Worm (Caenorhabditis elegans) whole organism, early embryonic: ENCODE measurements around the gene elo-4.

Experiments used
- aly-1 ChIP-seq: sonication (generic microtip); optimal IDR thresholded peaks from 2 replicates; lab custom pipeline; 2016; ENCODE audit warnings: missing genetic modification characterization, missing compliant biosample characterization
- ama-1 ChIP-seq: fragments of 150-350 bp; optimal IDR thresholded peaks from 2 replicates; lab custom pipeline; 2014
- ceh-13 ChIP-seq: fragments of 200-800 bp; sonication (Bioruptor generic); optimal IDR thresholded peaks from 2 replicates; lab custom pipeline; 2018; ENCODE audit warnings: mild to moderate bottlenecking, missing genetic modification characterization, missing compliant biosample characterization
- ceh-36 ChIP-seq: sonication (generic microtip); optimal IDR thresholded peaks from 2 replicates; lab custom pipeline; 2016; ENCODE audit warnings: missing genetic modification characterization, inconsistent platforms, missing compliant biosample characterization
- ets-7 ChIP-seq: sonication (generic microtip); optimal IDR thresholded peaks from 2 replicates; lab custom pipeline; 2016; ENCODE audit warnings: missing genotype, missing genetic modification characterization, missing compliant biosample characterization
- flt-1 ChIP-seq: fragments of 200-800 bp; sonication (Bioruptor generic); IDR thresholded peaks from 2 replicates; pipeline ENCODE4 v1.3.6; 2022; ENCODE audit warnings: missing genetic modification characterization, missing compliant biosample characterization
- hmbx-1 ChIP-seq: sonication (generic microtip); optimal IDR thresholded peaks from 2 replicates; lab custom pipeline; 2016; ENCODE audit warnings: mild to moderate bottlenecking, missing genetic modification characterization, missing compliant biosample characterization
- hnd-1 ChIP-seq: sonication (generic microtip); optimal IDR thresholded peaks from 2 replicates; lab custom pipeline; 2016; ENCODE audit warnings: missing genetic modification characterization, missing compliant biosample characterization
- pes-1 ChIP-seq: fragments of 200-800 bp; sonication (Bioruptor generic); IDR thresholded peaks from 2 replicates; pipeline ENCODE4 v1.3.6; 2022; ENCODE audit warnings: missing genetic modification reagents, missing genetic modification characterization, missing compliant biosample characterization
- scrt-1 ChIP-seq: fragments of 200-800 bp; sonication (Bioruptor generic); IDR thresholded peaks from 2 replicates; pipeline ENCODE4 v1.3.6; 2022; ENCODE audit warnings: missing genetic modification characterization, missing compliant biosample characterization
- sea-1 ChIP-seq: fragments of 200-800 bp; sonication (Bioruptor generic); conservative IDR thresholded peaks from 2 replicates; pipeline ENCODE4 v1.3.6; 2022; ENCODE audit warnings: missing genetic modification characterization, missing compliant biosample characterization
- tbx-11 ChIP-seq: fragments of 200-800 bp; sonication (Bioruptor generic); IDR thresholded peaks from 2 replicates; pipeline ENCODE4 v1.3.6; 2022; ENCODE audit warnings: missing genetic modification characterization, missing compliant biosample characterization
- tbx-37 ChIP-seq: fragments of 200-800 bp; sonication (Bioruptor generic); conservative IDR thresholded peaks from 2 replicates; pipeline ENCODE4 v1.3.6; 2022; ENCODE audit warnings: missing genetic modification reagents, missing genetic modification characterization, missing compliant biosample characterization
- tra-4 ChIP-seq: sonication (generic microtip); optimal IDR thresholded peaks from 2 replicates; lab custom pipeline; 2017; ENCODE audit warnings: missing genetic modification characterization, missing compliant biosample characterization

- TF ChIP-seq flt-1 (GFP tag; lab: Robert Waterston, UW) (no peak), ets-7 (tag; lab: Kevin White, UChicago) (no peak), pes-1 (GFP tag; lab: Robert Waterston, UW) (no peak), hnd-1 (no peak), tbx-37 (GFP tag; lab: Robert Waterston, UW) (no peak), ama-1 (lab: Kevin White, UChicago) (no peak), hmbx-1 (tag; lab: Kevin White, UChicago) (no peak), ceh-13 (GFP tag; lab: Kevin White, UChicago) (no peak), scrt-1 (no peak), tbx-11 (GFP tag; lab: Robert Waterston, UW) (no peak), sea-1 (GFP tag; lab: Robert Waterston, UW) (no peak), aly-1 (tag; lab: Kevin White, UChicago) (no peak), tra-4 (no peak), ceh-36 (tag; lab: Kevin White, UChicago) (no peak)
These were observed 12.0 kb upstream of the elo-4 start for ce11 chrIII:9346114-9346513.
